Worm (Caenorhabditis elegans) whole organism, late embryonic: ENCODE measurements around the gene spp-27.

ENCODE experiments used
- fax-1 ChIP-seq: sonication (generic microtip); optimal IDR thresholded peaks from 2 replicates; lab custom pipeline; 2016; ENCODE audit warnings: missing genotype, missing genetic modification characterization, missing compliant biosample characterization
- npax-4 ChIP-seq: sonication (generic microtip); optimal IDR thresholded peaks from 2 replicates; lab custom pipeline; 2016; ENCODE audit warnings: missing genetic modification characterization, missing compliant biosample characterization
- zip-5 ChIP-seq: sonication (generic microtip); optimal IDR thresholded peaks from 2 replicates; lab custom pipeline; 2016; ENCODE audit warnings: missing genetic modification characterization, missing compliant biosample characterization

DNA sequence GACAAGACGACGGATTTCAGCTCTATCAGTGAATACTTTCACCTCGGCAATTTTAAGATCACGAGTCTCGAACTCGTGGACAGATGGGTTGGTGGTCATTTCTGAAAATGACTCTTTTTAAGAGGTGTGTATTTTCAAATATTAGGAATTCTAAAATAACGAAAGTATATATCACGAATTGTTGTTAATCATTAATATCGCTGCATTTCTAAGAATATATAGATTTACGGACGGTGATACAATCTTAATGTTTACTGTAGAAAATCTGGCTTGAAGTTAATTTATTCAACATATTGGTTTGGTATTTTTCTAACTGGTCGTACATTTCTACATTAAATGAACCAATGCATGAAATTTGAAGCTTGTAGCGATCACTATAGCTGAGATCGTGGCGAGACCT lies 48.3 kb upstream of the spp-27 start, which contains the start of gene ZK1055.7:
- TF ChIP-seq zip-5 (tag; lab: Kevin White, UChicago) (no peak), fax-1 (no peak), npax-4 (tag; lab: Kevin White, UChicago) (no peak)
